Worm (Caenorhabditis elegans): ENCODE measurements around the gene best-16.

DNA sequence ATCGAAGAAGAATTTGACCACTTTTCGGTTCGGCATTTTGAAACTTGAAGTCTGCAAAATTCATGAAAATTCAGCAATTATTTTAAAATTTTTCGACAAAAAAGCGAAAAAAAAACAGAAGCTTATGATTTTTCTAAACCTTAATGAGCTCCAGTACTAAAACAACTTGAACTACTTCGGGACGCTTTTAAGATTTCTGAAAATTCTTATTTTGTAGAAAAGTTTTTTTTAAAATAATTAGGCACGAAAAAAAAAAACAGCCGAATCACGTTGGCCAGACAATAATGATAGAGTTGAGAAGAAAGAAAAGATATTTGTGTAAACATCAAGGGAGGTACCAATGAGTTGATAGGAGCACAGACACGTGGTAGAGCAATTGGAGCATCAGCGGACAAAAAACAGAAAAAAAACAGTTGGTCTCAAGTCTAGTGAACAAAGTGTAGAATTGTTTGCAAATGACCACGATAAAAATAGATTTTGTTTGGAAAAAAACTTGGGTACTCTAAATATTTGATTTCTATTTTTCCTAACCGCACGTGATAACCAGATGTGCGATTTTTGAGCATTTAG is 46.7 kb upstream of the best-16 start, which contains the start of gene gstk-2:
- TF ChIP-seq med-1 (GFP tag; optimal IDR thresholded peaks at IDR 0.05; ENCODE audit: insufficient read depth) (no peak), flt-1 (GFP tag; IDR thresholded peaks at IDR 0.05) (no peak), klf-2 (GFP tag; conservative IDR thresholded peaks at IDR 0.05) (no peak), ref-1 (GFP tag; conservative IDR thresholded peaks at IDR 0.05) (no peak), tab-1 (GFP tag; IDR thresholded peaks at IDR 0.05) (no peak), ztf-23 (GFP tag; IDR thresholded peaks at IDR 0.05) (no peak), ztf-29 (GFP tag; IDR thresholded peaks at IDR 0.05) (no peak), cog-1 (tag; optimal IDR thresholded peaks at IDR 0.05) (no peak)
